Fruit fly (Drosophila melanogaster) whole organism, wandering third instar larva: Measurements from ENCODE around the gene CG9664.

Source experiments
- Abd-B ChIP-seq: fragments of >200 bp; optimal IDR thresholded peaks from 2 replicates; lab custom pipeline; 2017; ENCODE audit warnings: missing biosample characterization, missing genetic modification characterization
- CG32264 ChIP-seq: fragments of 200-800 bp; sonication (Bioruptor generic); optimal IDR thresholded peaks from 2 replicates; lab custom pipeline; 2016; ENCODE audit warnings: missing biosample characterization, missing genetic modification characterization
- CG9705 ChIP-seq: fragments of 200-800 bp; sonication (Bioruptor generic); optimal IDR thresholded peaks from 2 replicates; lab custom pipeline; 2018; ENCODE audit warnings: missing biosample characterization, mild to moderate bottlenecking, missing genetic modification characterization
- CrebA ChIP-seq: fragments of 200-800 bp; sonication (Bioruptor generic); optimal IDR thresholded peaks from 2 replicates; lab custom pipeline; 2016; ENCODE audit warnings: missing biosample characterization, mild to moderate bottlenecking, missing genetic modification characterization, borderline replicate concordance
- GATAd ChIP-seq: sonication (Bioruptor generic); optimal IDR thresholded peaks from 2 replicates; lab custom pipeline; 2016; ENCODE audit warnings: missing biosample characterization, missing genetic modification characterization
- Hr83 ChIP-seq: fragments of 200-300 bp; sonication (Bioruptor generic); optimal IDR thresholded peaks from 2 replicates; lab custom pipeline; 2016; ENCODE audit warnings: missing biosample characterization, mild to moderate bottlenecking, missing genetic modification characterization, moderate library complexity; ENCODE audit not compliant: poor library complexity, severe bottlenecking
- Myc ChIP-seq: fragments of >200 bp; optimal IDR thresholded peaks from 2 replicates; lab custom pipeline; 2017
- N ChIP-seq: fragments of >200 bp; optimal IDR thresholded peaks from 2 replicates; lab custom pipeline; 2018; ENCODE audit warnings: missing biosample characterization, missing external identifiers, missing genetic modification characterization
- OdsH ChIP-seq: fragments of 200-800 bp; sonication (Bioruptor generic); optimal IDR thresholded peaks from 2 replicates; lab custom pipeline; 2016; ENCODE audit warnings: missing biosample characterization, mild to moderate bottlenecking, missing genetic modification characterization
- Rel ChIP-seq, 2 experiments: fragments of 200-800 bp; sonication (Bioruptor generic) in 1 of 2; optimal IDR thresholded peaks; 2 replicates in 1 of 2; 3 replicates in 1 of 2; lab custom pipeline; 2016 to 2019; ENCODE audit warnings: mild to moderate bottlenecking in 2 of 2, missing biosample characterization in 2 of 2, missing genetic modification characterization in 2 of 2, moderate library complexity in 1 of 2
- Vsx2 ChIP-seq: fragments of 200-300, 225-300 bp; sonication (Bioruptor generic); optimal IDR thresholded peaks from 2 replicates; lab custom pipeline; 2018; ENCODE audit warnings: missing biosample characterization, missing genetic modification characterization; ENCODE audit not compliant: partially characterized antibody
- br ChIP-seq: fragments of 200-800 bp; sonication (Bioruptor generic); optimal IDR thresholded peaks from 2 replicates; lab custom pipeline; 2016; ENCODE audit warnings: missing biosample characterization, missing genetic modification characterization
- brk ChIP-seq: fragments of 200-800 bp; sonication (Bioruptor generic); optimal IDR thresholded peaks from 2 replicates; lab custom pipeline; 2016; ENCODE audit warnings: missing biosample characterization, mild to moderate bottlenecking, missing genetic modification characterization
- dsf ChIP-seq: sonication (Bioruptor generic); optimal IDR thresholded peaks from 2 replicates; lab custom pipeline; 2016; ENCODE audit warnings: missing biosample characterization, missing genetic modification characterization, borderline replicate concordance
- ey ChIP-seq: fragments of 200-800 bp; sonication (Bioruptor generic); optimal IDR thresholded peaks from 2 replicates; lab custom pipeline; 2016; ENCODE audit warnings: missing biosample characterization, missing genetic modification characterization
- foxo ChIP-seq, 2 experiments: fragments of 200-800 bp; sonication (Bioruptor generic); optimal IDR thresholded peaks; 2 replicates in 1 of 2; 3 replicates in 1 of 2; lab custom pipeline; 2016 to 2017; ENCODE audit warnings: missing biosample characterization in 2 of 2, missing genetic modification characterization in 2 of 2
- fru ChIP-seq: fragments of 200-800 bp; sonication (Bioruptor generic); optimal IDR thresholded peaks from 3 replicates; lab custom pipeline; 2016; ENCODE audit warnings: missing biosample characterization, mild to moderate bottlenecking, missing genetic modification characterization
- h ChIP-seq: fragments of 200-800 bp; sonication (Bioruptor generic); optimal IDR thresholded peaks from 3 replicates; lab custom pipeline; 2016; ENCODE audit warnings: missing biosample characterization, mild to moderate bottlenecking, missing genetic modification characterization
- lola ChIP-seq: fragments of >200 bp; optimal IDR thresholded peaks from 2 replicates; lab custom pipeline; 2017; ENCODE audit warnings: missing biosample characterization, missing genetic modification characterization
- pan ChIP-seq: fragments of >200 bp; optimal IDR thresholded peaks from 2 replicates; lab custom pipeline; 2017
- psq ChIP-seq: fragments of 200-800 bp; sonication (Bioruptor generic); optimal IDR thresholded peaks from 3 replicates; lab custom pipeline; 2017; ENCODE audit warnings: missing biosample characterization, mild to moderate bottlenecking, missing genetic modification characterization, moderate library complexity
- usp ChIP-seq: fragments of >200 bp; optimal IDR thresholded peaks from 2 replicates; lab custom pipeline; 2017; ENCODE audit warnings: missing biosample characterization, missing genetic modification characterization

The CG9664 gene

dm6 chr2L:3327603-3328002 is 33.1 kb upstream of the CG9664 start, which contains the start of gene CG33282:
CG33282 (plus strand) TSS chr2L:3327903.
- TF ChIP-seq Vsx2 (GFP tag; lab: Kevin White, UChicago) (no peak), dsf (GFP tag; lab: Kevin White, UChicago) (no peak)

- TF ChIP-seq Myc (lab: Kevin White, UChicago) = no peak
These were observed 29.1 kb upstream of the CG9664 start, which contains the start of gene CG33281 for dm6 chr2L:3323319-3324287. CG33281 (plus strand) TSS chr2L:3324237.

dm6 chr2L:3319731-3320295 is 25.3 kb upstream of the CG9664 start, which contains the start of the genes Fign and CG8837:
Fign (minus strand) TSS chr2L:3319872.
CG8837 (plus strand) TSS chr2L:3320245.
- no peak for TF ChIP-seq psq (GFP tag; lab: Kevin White, UChicago)
- TF ChIP-seq usp (GFP tag; lab: Kevin White, UChicago) = no peak
- TF ChIP-seq fru (GFP tag; lab: Kevin White, UChicago) = no peak
- TF ChIP-seq GATAd (GFP tag; lab: Kevin White, UChicago) = no peak
- TF ChIP-seq Rel (GFP tag; optimal IDR thresholded peaks at IDR 0.05; lab: Kevin White, UChicago) = no peak
- TF ChIP-seq Rel (tag; optimal IDR thresholded peaks at IDR 0.05; lab: Kevin White, UChicago) = peak; percentile 90
- TF ChIP-seq brk = no peak
- TF ChIP-seq foxo (GFP tag; optimal IDR thresholded peaks at IDR 0.05; lab: Kevin White, UChicago) = no peak
- TF ChIP-seq N = peak; percentile 80
- no peak for TF ChIP-seq lola (GFP tag; lab: Kevin White, UChicago)
- TF ChIP-seq Vsx2 (GFP tag; lab: Kevin White, UChicago) = no peak
- no peak for TF ChIP-seq CG32264 (GFP tag; lab: Kevin White, UChicago)
- TF ChIP-seq h (GFP tag; lab: Kevin White, UChicago) = no peak

dm6 chr2L:3308529-3309272 is 14.2 kb upstream of the CG9664 start, which contains the start of gene CG15406:
CG15406 (plus strand) TSS chr2L:3309222.
- TF ChIP-seq br (GFP tag; lab: Kevin White, UChicago) (no peak), Myc (lab: Kevin White, UChicago) (no peak), fru (GFP tag; lab: Kevin White, UChicago) (no peak)
- TF ChIP-seq, all 38 proteins: peak for 0

dm6 chr2L:3307189-3307588 is 12.7 kb upstream of the CG9664 start:
- TF ChIP-seq Rel (GFP tag; optimal IDR thresholded peaks at IDR 0.05; lab: Kevin White, UChicago) (no peak), Rel (tag; optimal IDR thresholded peaks at IDR 0.05; lab: Kevin White, UChicago) (peak; percentile 63), Abd-B (GFP tag; lab: Kevin White, UChicago) (no peak), pan (lab: Kevin White, UChicago) (no peak), h (GFP tag; lab: Kevin White, UChicago) (peak; percentile 18), CG9705 (no peak), foxo (GFP tag; optimal IDR thresholded peaks at IDR 0.05; lab: Kevin White, UChicago) (no peak), Hr83 (GFP tag; lab: Kevin White, UChicago) (no peak), CrebA (GFP tag; lab: Kevin White, UChicago) (peak; percentile 26)

- TF ChIP-seq ey (GFP tag; lab: Kevin White, UChicago) (no peak), OdsH (GFP tag; lab: Kevin White, UChicago) (peak; percentile 26), fru (GFP tag; lab: Kevin White, UChicago) (peak; percentile 16), CrebA (GFP tag; lab: Kevin White, UChicago) (peak; percentile 35), Rel (GFP tag; optimal IDR thresholded peaks at IDR 0.05; lab: Kevin White, UChicago) (no peak), Rel (tag; optimal IDR thresholded peaks at IDR 0.05; lab: Kevin White, UChicago) (peak; percentile 94)
- TF ChIP-seq, all 38 proteins: peak for 4
These were observed 10.6 kb upstream of the CG9664 start for dm6 chr2L:3304831-3305828.
